Worm (Caenorhabditis elegans): ENCODE measurements around the gene rps-29.

DNA sequence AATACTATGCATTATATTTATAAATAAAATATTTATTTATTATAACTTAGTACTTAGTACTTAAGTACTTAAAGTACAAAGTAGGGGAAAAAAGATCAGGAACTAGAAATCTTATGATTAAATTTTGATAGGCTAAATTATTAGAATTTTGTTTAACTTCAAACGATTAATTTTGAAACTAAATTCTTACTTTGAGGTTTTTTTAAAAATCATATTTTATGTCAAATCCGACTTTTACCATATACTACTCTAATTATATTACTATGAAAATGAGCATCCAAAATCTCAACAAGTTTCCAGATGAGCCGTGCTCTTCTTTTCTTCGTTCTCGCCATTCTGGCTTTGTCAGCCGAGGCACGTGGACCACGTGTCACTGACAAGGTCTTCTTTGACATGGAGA lies 21.0 kb upstream of the rps-29 start, which contains the start of gene cyn-6:
- TF ChIP-seq dao-5 (tag; optimal IDR thresholded peaks at IDR 0.05) (no peak), him-1 (tag; optimal IDR thresholded peaks at IDR 0.05) (no peak), W03F9.2 (tag; optimal IDR thresholded peaks at IDR 0.05) (no peak)
